Worm (Caenorhabditis elegans) whole organism, L3 larva: ENCODE data around the gene fbxb-91.

Source experiments
- ama-1 ChIP-seq: fragments of 150-350 bp; optimal IDR thresholded peaks from 2 replicates; lab custom pipeline; 2018
- unc-62 ChIP-seq: fragments of 150-350 bp; sonication (generic microtip); optimal IDR thresholded peaks from 4 replicates; lab custom pipeline; 2014; ENCODE audit warnings: missing biosample characterization, missing genetic modification reagents, missing genetic modification characterization

- no peak for TF ChIP-seq unc-62 (GFP tag; lab: Kevin White, UChicago)
- no peak for TF ChIP-seq ama-1 (lab: Kevin White, UChicago)
These were observed 21.1 kb upstream of the fbxb-91 start for ce11 chrII:3771640-3772039.
